ENCODE assay signal across 1 fruit fly cellular context in genomic region chr3R:21822562-21822933, dm6.
TF ChIP-seq lines count a peak whose summit lies in the region.

Gene CASK (minus strand): TSS chr3R:21822674.

TF ChIP-seq in whole organism, embryonic, 481 proteins besides CTCF, POLR2A, EP300 and RAD21 (continued from another document and continues in another):
- TF ChIP-seq CG7928 (GFP tag; optimal IDR thresholded peaks at IDR 0.05; lab: Kevin White, UChicago), result peak; percentile 94
- no peak for TF ChIP-seq CG2678 (tag; optimal IDR thresholded peaks at IDR 0.05; lab: Kevin White, UChicago)
- TF ChIP-seq stwl (tag; optimal IDR thresholded peaks at IDR 0.05; lab: Kevin White, UChicago), result peak; percentile 52
- TF ChIP-seq CG17385 (GFP tag; optimal IDR thresholded peaks at IDR 0.05; lab: Kevin White, UChicago), result no peak
- TF ChIP-seq fd96Cb (tag; optimal IDR thresholded peaks at IDR 0.05; lab: Kevin White, UChicago), result no peak
- TF ChIP-seq peb (GFP tag; IDR thresholded peaks at IDR 0.05; lab: Robert Waterston, UW), result no peak
- no peak for TF ChIP-seq CG2875 (GFP tag; optimal IDR thresholded peaks at IDR 0.05; lab: Kevin White, UChicago)
- no peak for TF ChIP-seq nau (GFP tag; optimal IDR thresholded peaks at IDR 0.05; lab: Kevin White, UChicago)
- TF ChIP-seq CG2129 (GFP tag; IDR thresholded peaks at IDR 0.05; lab: Robert Waterston, UW; ENCODE audit: partially characterized antibody), result no peak
- no peak for TF ChIP-seq bowl (GFP tag; IDR thresholded peaks at IDR 0.05; lab: Robert Waterston, UW)
- no peak for TF ChIP-seq sna (GFP tag; IDR thresholded peaks at IDR 0.05; lab: Robert Waterston, UW; ENCODE audit: partially characterized antibody)
- TF ChIP-seq CG12299 (tag; optimal IDR thresholded peaks at IDR 0.05; lab: Kevin White, UChicago), result no peak
- TF ChIP-seq her (GFP tag; optimal IDR thresholded peaks at IDR 0.05; lab: Kevin White, UChicago), result no peak
- TF ChIP-seq wor (GFP tag; IDR thresholded peaks at IDR 0.05; lab: Robert Waterston, UW), result no peak
- no peak for TF ChIP-seq Eip74EF (GFP tag; optimal IDR thresholded peaks at IDR 0.05; lab: Kevin White, UChicago)
- TF ChIP-seq trem (tag; optimal IDR thresholded peaks at IDR 0.05; lab: Kevin White, UChicago), result peak; percentile 33
- peak; percentile 24 for TF ChIP-seq sug (tag; optimal IDR thresholded peaks at IDR 0.05; lab: Kevin White, UChicago)
- peak; percentile 17 for TF ChIP-seq Sry-δ (GFP tag; optimal IDR thresholded peaks at IDR 0.05; lab: Kevin White, UChicago)
- TF ChIP-seq trh (GFP tag; optimal IDR thresholded peaks at IDR 0.05; lab: Kevin White, UChicago), result no peak
- TF ChIP-seq CG4820 (GFP tag; optimal IDR thresholded peaks at IDR 0.05; lab: Kevin White, UChicago), result no peak
- TF ChIP-seq exex (tag; optimal IDR thresholded peaks at IDR 0.05; lab: Kevin White, UChicago), result no peak
- TF ChIP-seq CG17612 (GFP tag; IDR thresholded peaks at IDR 0.05; lab: Robert Waterston, UW), result no peak
- peak in 1 of 2 experiments; percentile 9 for TF ChIP-seq chif (GFP tag; optimal IDR thresholded peaks at IDR 0.05; lab: Kevin White, UChicago)
- TF ChIP-seq br (optimal IDR thresholded peaks at IDR 0.05; lab: Kevin White, UChicago), result no peak
- no peak; the same call in 1 of the 2 replicates for TF ChIP-seq CG32767 (GFP tag; IDR thresholded peaks at IDR 0.05; lab: Robert Waterston, UW)
- TF ChIP-seq sob (GFP tag; IDR thresholded peaks at IDR 0.05; lab: Robert Waterston, UW), result no peak
- no peak for TF ChIP-seq Tbp (GFP tag; optimal IDR thresholded peaks at IDR 0.05; lab: Kevin White, UChicago)
- TF ChIP-seq CG3995 (GFP tag; optimal IDR thresholded peaks at IDR 0.05; lab: Kevin White, UChicago), result no peak
- peak; percentile 16; the same call in 1 of the 3 replicates for TF ChIP-seq CG17361 (GFP tag; IDR thresholded peaks at IDR 0.05; lab: Robert Waterston, UW)
- TF ChIP-seq CG7987 (GFP tag; optimal IDR thresholded peaks at IDR 0.05; lab: Kevin White, UChicago), result no peak
- peak; percentile 4; the same call in 1 of the 3 replicates for TF ChIP-seq CG14860 (GFP tag; IDR thresholded peaks at IDR 0.05; lab: Robert Waterston, UW; ENCODE audit: partially characterized antibody)
- TF ChIP-seq Spps (tag; optimal IDR thresholded peaks at IDR 0.05; lab: Kevin White, UChicago), result no peak
- no peak for TF ChIP-seq dm (GFP tag; optimal IDR thresholded peaks at IDR 0.05; lab: Kevin White, UChicago)
- TF ChIP-seq Kr (GFP tag; optimal IDR thresholded peaks at IDR 0.05; lab: Kevin White, UChicago), result no peak
- no peak for TF ChIP-seq tup (GFP tag; optimal IDR thresholded peaks at IDR 0.05; lab: Kevin White, UChicago)
- TF ChIP-seq CG6272 (GFP tag; IDR thresholded peaks at IDR 0.05; lab: Robert Waterston, UW), result no peak
- TF ChIP-seq unpg (GFP tag; optimal IDR thresholded peaks at IDR 0.05; lab: Kevin White, UChicago), result no peak
- no peak for TF ChIP-seq HmgZ (tag; optimal IDR thresholded peaks at IDR 0.05; lab: Kevin White, UChicago)
- TF ChIP-seq MESR4 (GFP tag; optimal IDR thresholded peaks at IDR 0.05; lab: Kevin White, UChicago), result peak; percentile 79
- TF ChIP-seq inv (GFP tag; IDR thresholded peaks at IDR 0.05; lab: Robert Waterston, UW; ENCODE audit: partially characterized antibody), result peak; percentile 59; the same call in 1 of the 2 replicates
- no peak for TF ChIP-seq maf-S (GFP tag; optimal IDR thresholded peaks at IDR 0.05; lab: Kevin White, UChicago)
- no peak for TF ChIP-seq Chrac-16 (GFP tag; optimal IDR thresholded peaks at IDR 0.05; lab: Kevin White, UChicago)
- TF ChIP-seq mld (GFP tag; IDR thresholded peaks at IDR 0.05; lab: Robert Waterston, UW; ENCODE audit: partially characterized antibody), result no peak
- no peak for TF ChIP-seq CkIIα-i1 (GFP tag; IDR thresholded peaks at IDR 0.05; lab: Robert Waterston, UW)
- TF ChIP-seq Drgx (GFP tag; IDR thresholded peaks at IDR 0.05; lab: Robert Waterston, UW), result no peak
- TF ChIP-seq CG7357 (GFP tag; IDR thresholded peaks at IDR 0.05; lab: Robert Waterston, UW), result no peak
- no peak for TF ChIP-seq ci (GFP tag; IDR thresholded peaks at IDR 0.05; lab: Robert Waterston, UW)
- no peak for TF ChIP-seq CG17186 (GFP tag; optimal IDR thresholded peaks at IDR 0.05; lab: Kevin White, UChicago)
- TF ChIP-seq hb (GFP tag; IDR thresholded peaks at IDR 0.05; lab: Robert Waterston, UW; ENCODE audit: partially characterized antibody), result no peak
- TF ChIP-seq CG10147 (GFP tag; optimal IDR thresholded peaks at IDR 0.05; lab: Kevin White, UChicago), result no peak
- TF ChIP-seq gem (tag; optimal IDR thresholded peaks at IDR 0.05; lab: Kevin White, UChicago), result peak; percentile 29
- TF ChIP-seq toy (GFP tag; IDR thresholded peaks at IDR 0.05; lab: Robert Waterston, UW), result no peak
- TF ChIP-seq bigmax (GFP tag; optimal IDR thresholded peaks at IDR 0.05; lab: Kevin White, UChicago), result no peak
- TF ChIP-seq H15 (GFP tag; IDR thresholded peaks at IDR 0.05; lab: Robert Waterston, UW), result no peak
- TF ChIP-seq BEAF-32 (GFP tag; optimal IDR thresholded peaks at IDR 0.05; lab: Kevin White, UChicago), result peak; percentile 55
- TF ChIP-seq prd (optimal IDR thresholded peaks at IDR 0.05; lab: Kevin White, UChicago), result no peak
- 0 out of 3 replicates have a peak, but pooled peaks have one; percentile 19 for TF ChIP-seq prd (GFP tag; IDR thresholded peaks at IDR 0.05; lab: Robert Waterston, UW)
- TF ChIP-seq zen2 (GFP tag; IDR thresholded peaks at IDR 0.05; lab: Robert Waterston, UW; ENCODE audit: partially characterized antibody), result no peak
- TF ChIP-seq CG6175 (GFP tag; IDR thresholded peaks at IDR 0.05; lab: Robert Waterston, UW), result no peak
- TF ChIP-seq CG11696 (GFP tag; IDR thresholded peaks at IDR 0.05; lab: Robert Waterston, UW), result no peak
- TF ChIP-seq HHEX (GFP tag; optimal IDR thresholded peaks at IDR 0.05; lab: Kevin White, UChicago), result no peak
- TF ChIP-seq gcm2 (GFP tag; optimal IDR thresholded peaks at IDR 0.05; lab: Kevin White, UChicago), result no peak
- TF ChIP-seq CG4328 (GFP tag; optimal IDR thresholded peaks at IDR 0.05; lab: Kevin White, UChicago), result no peak
- no peak for TF ChIP-seq Vsx1 (GFP tag; optimal IDR thresholded peaks at IDR 0.05; lab: Kevin White, UChicago)
- TF ChIP-seq CG9609 (GFP tag; optimal IDR thresholded peaks at IDR 0.05; lab: Kevin White, UChicago), result no peak
- TF ChIP-seq cwo (GFP tag; optimal IDR thresholded peaks at IDR 0.05; lab: Kevin White, UChicago), result no peak
- peak; percentile 12 for TF ChIP-seq CG3163 (GFP tag; optimal IDR thresholded peaks at IDR 0.05; lab: Kevin White, UChicago)
- TF ChIP-seq TFAM (GFP tag; optimal IDR thresholded peaks at IDR 0.05; lab: Kevin White, UChicago), result no peak
- TF ChIP-seq Atf6 (GFP tag; IDR thresholded peaks at IDR 0.05; lab: Robert Waterston, UW), result no peak
- no peak for TF ChIP-seq Rfx (GFP tag; IDR thresholded peaks at IDR 0.05; lab: Robert Waterston, UW)
- TF ChIP-seq usp (GFP tag; optimal IDR thresholded peaks at IDR 0.05; lab: Kevin White, UChicago), result no peak
- TF ChIP-seq Hmr (GFP tag; optimal IDR thresholded peaks at IDR 0.05; lab: Kevin White, UChicago), result peak; percentile 20
- TF ChIP-seq Ptx1 (GFP tag; IDR thresholded peaks at IDR 0.05; lab: Robert Waterston, UW), result no peak
- peak; percentile 5 for TF ChIP-seq CG2116 (GFP tag; optimal IDR thresholded peaks at IDR 0.05; lab: Kevin White, UChicago)
- no peak for TF ChIP-seq CG8388 (GFP tag; optimal IDR thresholded peaks at IDR 0.05; lab: Kevin White, UChicago)
- TF ChIP-seq CG5953 (GFP tag; IDR thresholded peaks at IDR 0.05; lab: Robert Waterston, UW), result no peak
- TF ChIP-seq tna (GFP tag; IDR thresholded peaks at IDR 0.05; lab: Robert Waterston, UW; ENCODE audit: partially characterized antibody), result no peak
- TF ChIP-seq CG4424 (GFP tag; optimal IDR thresholded peaks at IDR 0.05; lab: Kevin White, UChicago), result no peak
- TF ChIP-seq p53 (GFP tag; optimal IDR thresholded peaks at IDR 0.05; lab: Kevin White, UChicago), result no peak
- peak; percentile 11 for TF ChIP-seq az2 (GFP tag; optimal IDR thresholded peaks at IDR 0.05; lab: Kevin White, UChicago)
- no peak for TF ChIP-seq Ssrp (tag; optimal IDR thresholded peaks at IDR 0.05; lab: Kevin White, UChicago)
- TF ChIP-seq CG17829 (tag; optimal IDR thresholded peaks at IDR 0.05; lab: Kevin White, UChicago), result no peak
- no peak for TF ChIP-seq CG8281 (tag; optimal IDR thresholded peaks at IDR 0.05; lab: Kevin White, UChicago)
- peak; percentile 8 for TF ChIP-seq HmgD (GFP tag; optimal IDR thresholded peaks at IDR 0.05; lab: Kevin White, UChicago)
- TF ChIP-seq dysf (GFP tag; IDR thresholded peaks at IDR 0.05; lab: Robert Waterston, UW), result no peak
- TF ChIP-seq CG13775 (GFP tag; optimal IDR thresholded peaks at IDR 0.05; lab: Kevin White, UChicago), result no peak
- no peak for TF ChIP-seq Nf-YA (GFP tag; IDR thresholded peaks at IDR 0.05; lab: Robert Waterston, UW)
- no peak for TF ChIP-seq CG6689 (GFP tag; IDR thresholded peaks at IDR 0.05; lab: Robert Waterston, UW)
- TF ChIP-seq ems (GFP tag; optimal IDR thresholded peaks at IDR 0.05; lab: Kevin White, UChicago), result no peak
- TF ChIP-seq NC2β (GFP tag; optimal IDR thresholded peaks at IDR 0.05; lab: Kevin White, UChicago), result peak; percentile 37
- TF ChIP-seq CG10654 (GFP tag; optimal IDR thresholded peaks at IDR 0.05; lab: Kevin White, UChicago), result no peak
- peak; percentile 84 for TF ChIP-seq sens (GFP tag; lab: Kevin White, UChicago)
- TF ChIP-seq fd102C (GFP tag; optimal IDR thresholded peaks at IDR 0.05; lab: Kevin White, UChicago), result no peak
- no peak for TF ChIP-seq CG12769 (tag; optimal IDR thresholded peaks at IDR 0.05; lab: Kevin White, UChicago)
- TF ChIP-seq gsb-n (tag; optimal IDR thresholded peaks at IDR 0.05; lab: Kevin White, UChicago), result peak; percentile 22
- TF ChIP-seq scrt (GFP tag; optimal IDR thresholded peaks at IDR 0.05; lab: Kevin White, UChicago), result no peak
- TF ChIP-seq Fer2 (tag; optimal IDR thresholded peaks at IDR 0.05; lab: Kevin White, UChicago), result no peak
- TF ChIP-seq Bgb (GFP tag; IDR thresholded peaks at IDR 0.05; lab: Robert Waterston, UW; ENCODE audit: partially characterized antibody), result peak; percentile 14; the same call in 1 of the 2 replicates
- no peak for TF ChIP-seq fru (optimal IDR thresholded peaks at IDR 0.05; lab: Kevin White, UChicago)
- no peak for TF ChIP-seq HLH54F (GFP tag; optimal IDR thresholded peaks at IDR 0.05; lab: Kevin White, UChicago)
- TF ChIP-seq CG16779 (GFP tag; IDR thresholded peaks at IDR 0.05; lab: Robert Waterston, UW), result no peak
- no peak for TF ChIP-seq CG12104 (GFP tag; optimal IDR thresholded peaks at IDR 0.05; lab: Kevin White, UChicago)
- TF ChIP-seq sr (GFP tag; IDR thresholded peaks at IDR 0.05; lab: Robert Waterston, UW), result no peak
- TF ChIP-seq Nf-YB (GFP tag; optimal IDR thresholded peaks at IDR 0.05; lab: Kevin White, UChicago), result no peak
- TF ChIP-seq jigr1 (GFP tag; IDR thresholded peaks at IDR 0.05; lab: Robert Waterston, UW), result no peak
- TF ChIP-seq pho (GFP tag; optimal IDR thresholded peaks at IDR 0.05; lab: Kevin White, UChicago), result no peak
- TF ChIP-seq dati (GFP tag; IDR thresholded peaks at IDR 0.05; lab: Robert Waterston, UW), result no peak
- TF ChIP-seq phol (tag; optimal IDR thresholded peaks at IDR 0.05; lab: Kevin White, UChicago), result peak; percentile 15
- TF ChIP-seq CoRest (tag; optimal IDR thresholded peaks at IDR 0.05; lab: Kevin White, UChicago), result peak; percentile 43
- TF ChIP-seq Gug (GFP tag; IDR thresholded peaks at IDR 0.05; lab: Robert Waterston, UW), result no peak; the same call in 3 of the 4 replicates
- TF ChIP-seq CG4707 (GFP tag; optimal IDR thresholded peaks at IDR 0.05; lab: Kevin White, UChicago), result no peak
- no peak for TF ChIP-seq CG15696 (tag; optimal IDR thresholded peaks at IDR 0.05; lab: Kevin White, UChicago)
- TF ChIP-seq Mad (GFP tag; optimal IDR thresholded peaks at IDR 0.05; lab: Kevin White, UChicago), result no peak
- TF ChIP-seq CG6765 (GFP tag; optimal IDR thresholded peaks at IDR 0.05; lab: Kevin White, UChicago), result no peak
- TF ChIP-seq wdn (GFP tag; IDR thresholded peaks at IDR 0.05; lab: Robert Waterston, UW), result no peak
- peak; percentile 21 for TF ChIP-seq zfh2 (GFP tag; optimal IDR thresholded peaks at IDR 0.05; lab: Kevin White, UChicago)
- TF ChIP-seq CG10959 (GFP tag; IDR thresholded peaks at IDR 0.05; lab: Robert Waterston, UW), result no peak
- no peak for TF ChIP-seq Camta (GFP tag; optimal IDR thresholded peaks at IDR 0.05; lab: Kevin White, UChicago)
- no peak for TF ChIP-seq Bdp1 (GFP tag; optimal IDR thresholded peaks at IDR 0.05; lab: Kevin White, UChicago)
- no peak for TF ChIP-seq btn (GFP tag; optimal IDR thresholded peaks at IDR 0.05; lab: Kevin White, UChicago)
- TF ChIP-seq CG2199 (GFP tag; IDR thresholded peaks at IDR 0.05; lab: Robert Waterston, UW), result no peak
- no peak for TF ChIP-seq Ravus (GFP tag; IDR thresholded peaks at IDR 0.05; lab: Robert Waterston, UW)
- no peak for TF ChIP-seq sisA (GFP tag; IDR thresholded peaks at IDR 0.05; lab: Robert Waterston, UW)
- no peak; the same call in none of the 2 replicates for TF ChIP-seq Scr (GFP tag; IDR thresholded peaks at IDR 0.05; lab: Robert Waterston, UW; ENCODE audit: partially characterized antibody)
- TF ChIP-seq CG6254 (GFP tag; optimal IDR thresholded peaks at IDR 0.05; lab: Kevin White, UChicago), result no peak
- TF ChIP-seq pan (optimal IDR thresholded peaks at IDR 0.05; lab: Kevin White, UChicago), result no peak
- TF ChIP-seq pan (GFP tag; optimal IDR thresholded peaks at IDR 0.05 in 1 of 2, IDR thresholded peaks at IDR 0.05 in 1 of 2), result no peak
- no peak for TF ChIP-seq NfI (GFP tag; optimal IDR thresholded peaks at IDR 0.05; lab: Kevin White, UChicago)
- no peak for TF ChIP-seq nom (GFP tag; optimal IDR thresholded peaks at IDR 0.05; lab: Kevin White, UChicago)
- no peak for TF ChIP-seq H2.0 (GFP tag; IDR thresholded peaks at IDR 0.05; lab: Robert Waterston, UW)
- TF ChIP-seq mam (GFP tag; optimal IDR thresholded peaks at IDR 0.05; lab: Kevin White, UChicago), result peak; percentile 0
- no peak for TF ChIP-seq eyg (GFP tag; optimal IDR thresholded peaks at IDR 0.05; lab: Kevin White, UChicago)
- TF ChIP-seq Dek (tag; optimal IDR thresholded peaks at IDR 0.05; lab: Kevin White, UChicago), result peak; percentile 17
- no peak for TF ChIP-seq CG14441 (GFP tag; IDR thresholded peaks at IDR 0.05; lab: Robert Waterston, UW)
- no peak for TF ChIP-seq lola (GFP tag; optimal IDR thresholded peaks at IDR 0.05; lab: Kevin White, UChicago)
- TF ChIP-seq CG9215 (GFP tag; IDR thresholded peaks at IDR 0.05; lab: Robert Waterston, UW), result no peak
- TF ChIP-seq al (GFP tag; IDR thresholded peaks at IDR 0.05; lab: Robert Waterston, UW), result no peak
- peak; percentile 53 for TF ChIP-seq amos (GFP tag; IDR thresholded peaks at IDR 0.05; lab: Robert Waterston, UW; ENCODE audit: partially characterized antibody)
